Fruit fly (Drosophila melanogaster) whole organism: Measurements from ENCODE around the gene Sfp33A1.

Experiments used
- CG8478 ChIP-seq: fragments of >200 bp; optimal IDR thresholded peaks from 2 replicates; lab custom pipeline; 2018; ENCODE audit warnings: inconsistent platforms
- psq ChIP-seq: fragments of >200 bp; optimal IDR thresholded peaks from 2 replicates; lab custom pipeline; 2017
- usp ChIP-seq: fragments of >200 bp; optimal IDR thresholded peaks from 2 replicates; lab custom pipeline; 2017; ENCODE audit warnings: missing biosample characterization, missing genetic modification characterization, mixed read lengths

DNA sequence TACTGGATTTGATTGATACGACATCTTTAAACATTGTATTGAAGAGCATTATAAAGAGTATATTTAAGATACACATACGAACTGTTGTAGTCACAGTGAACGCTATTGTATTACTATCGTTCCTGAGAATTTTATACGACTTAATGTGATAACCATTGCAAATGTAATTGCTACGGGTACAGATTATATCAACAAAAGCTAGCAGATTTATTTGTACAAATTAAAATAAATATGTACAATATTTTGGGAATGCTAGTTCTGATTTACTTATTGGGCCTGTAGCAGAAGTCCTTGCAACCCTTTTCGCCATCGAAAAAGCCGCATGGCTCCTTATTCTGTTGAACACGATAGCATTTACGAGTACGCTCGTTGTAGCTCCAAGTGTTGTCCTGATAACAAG, 847 bp downstream of the Sfp33A1 start, which contains the start of gene CG42470:
- TF ChIP-seq CG8478 (lab: Kevin White, UChicago): no peak
- TF ChIP-seq usp (GFP tag; lab: Kevin White, UChicago): no peak
- TF ChIP-seq psq: no peak
